Worm (Caenorhabditis elegans) whole organism, midembryonic: Measurements from ENCODE around the gene ZK1240.8.

Source experiments
- ztf-23 ChIP-seq: fragments of 200-800 bp; sonication (Bioruptor generic); IDR thresholded peaks from 2 replicates; pipeline ENCODE4 v1.3.6; 2022; ENCODE audit warnings: missing genetic modification reagents, missing genetic modification characterization, missing compliant biosample characterization
- ztf-29 ChIP-seq: fragments of 200-800 bp; sonication (Bioruptor generic); IDR thresholded peaks from 2 replicates; pipeline ENCODE4 v1.3.6; 2022; ENCODE audit warnings: missing genetic modification reagents, missing genetic modification characterization, missing compliant biosample characterization

- TF ChIP-seq ztf-29 (no peak), ztf-23 (GFP tag; lab: Robert Waterston, UW) (no peak)
Observed at ce11 chrII:2284703-2285102, 44.2 kb downstream of the ZK1240.8 start.
